Worm (Caenorhabditis elegans): Measurements from ENCODE around the gene ZK822.10.

DNA sequence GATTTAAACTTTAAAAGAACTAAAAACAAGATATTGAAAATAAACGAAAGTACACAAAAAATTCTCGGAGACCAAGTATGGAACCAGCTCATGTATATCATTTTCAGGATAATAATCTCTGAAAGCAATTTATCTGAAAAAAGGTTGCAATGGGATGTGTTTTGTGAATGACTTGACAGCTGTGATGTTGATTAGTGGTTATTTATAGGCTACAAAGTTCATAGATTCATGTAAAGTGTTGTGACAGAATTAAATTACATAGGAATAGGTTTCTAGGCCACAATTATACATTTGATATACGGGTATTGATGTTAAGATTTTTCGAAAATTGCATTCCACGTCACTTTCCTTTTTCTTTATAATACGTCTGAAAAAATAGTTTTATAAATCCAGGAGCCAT lies 48.4 kb downstream of the ZK822.10 start, which contains the start of gene srj-1:
- TF ChIP-seq med-1 (GFP tag; optimal IDR thresholded peaks at IDR 0.05; ENCODE audit: insufficient read depth) (no peak), flt-1 (GFP tag; IDR thresholded peaks at IDR 0.05) (no peak), T22C8.4 (GFP tag; IDR thresholded peaks at IDR 0.05) (no peak), cog-1 (tag; optimal IDR thresholded peaks at IDR 0.05) (no peak), tab-1 (GFP tag; IDR thresholded peaks at IDR 0.05) (no peak)
